Worm (Caenorhabditis elegans) whole organism, L4 larva: ENCODE data around the gene F53F1.3.
A peak's percentile ranks its signal among the peaks of the same experiment; 100 is the strongest.

ENCODE experiments used
- F10B5.3 ChIP-seq: sonication (generic microtip); optimal IDR thresholded peaks from 2 replicates; lab custom pipeline; 2016; ENCODE audit warnings: mild to moderate bottlenecking, missing genetic modification characterization, missing compliant biosample characterization
- F26F4.8 ChIP-seq: fragments of 200-800 bp; sonication (Bioruptor generic); conservative IDR thresholded peaks from 2 replicates; pipeline ENCODE4 v1.3.6; 2022; ENCODE audit warnings: missing genetic modification characterization, missing compliant biosample characterization
- F37D6.2 ChIP-seq: sonication (generic microtip); optimal IDR thresholded peaks from 2 replicates; lab custom pipeline; 2016; ENCODE audit warnings: mild to moderate bottlenecking, missing genetic modification characterization, missing compliant biosample characterization
- T20F7.1 ChIP-seq: fragments of 200-800 bp; sonication (Bioruptor generic); optimal IDR thresholded peaks from 2 replicates; lab custom pipeline; 2018; ENCODE audit warnings: mild to moderate bottlenecking, missing genetic modification characterization, missing compliant biosample characterization
- T26A8.4 ChIP-seq: fragments of 200-800 bp; sonication (Bioruptor generic); IDR thresholded peaks from 2 replicates; pipeline ENCODE4 v1.3.6; 2022; ENCODE audit warnings: missing genetic modification characterization, missing compliant biosample characterization
- ZK546.5 ChIP-seq, 2 experiments: sonication (generic microtip); optimal IDR thresholded peaks; 2 replicates each; lab custom pipeline; 2017; ENCODE audit warnings: missing biosample characterization in 2 of 2, missing genetic modification characterization in 2 of 2
- aha-1 ChIP-seq: fragments of 150-350 bp; peaks from one replicate; lab custom pipeline; 2014; ENCODE audit warnings: missing biosample characterization, missing genetic modification characterization
- attf-4 ChIP-seq: sonication (generic microtip); optimal IDR thresholded peaks from 3 replicates; lab custom pipeline; 2017; ENCODE audit warnings: missing biosample characterization, missing genetic modification characterization
- ceh-28 ChIP-seq: fragments of 150-350 bp; optimal IDR thresholded peaks from 2 replicates; lab custom pipeline; 2014; ENCODE audit warnings: missing biosample characterization, missing genetic modification reagents, missing genetic modification characterization
- ceh-44 ChIP-seq: fragments of 200-800 bp; sonication (Bioruptor generic); IDR thresholded peaks from 2 replicates; pipeline ENCODE4 v1.3.6; 2022; ENCODE audit warnings: missing genetic modification reagents, missing genetic modification characterization, missing compliant biosample characterization
- ceh-82 ChIP-seq: sonication (generic microtip); optimal IDR thresholded peaks from 2 replicates; lab custom pipeline; 2017; ENCODE audit warnings: missing biosample characterization, missing genetic modification characterization
- ces-1 ChIP-seq: fragments of 150-350 bp; sonication (generic microtip); optimal IDR thresholded peaks from 4 replicates; lab custom pipeline; 2014; ENCODE audit warnings: missing biosample characterization, missing genetic modification reagents, missing genetic modification characterization
- daf-12 ChIP-seq: fragments of 150-350 bp; optimal IDR thresholded peaks from 2 replicates; lab custom pipeline; 2014; ENCODE audit warnings: missing biosample characterization, missing genetic modification reagents, missing genetic modification characterization
- dmd-8 ChIP-seq: fragments of 200-800 bp; sonication (Bioruptor generic); IDR thresholded peaks from 2 replicates; pipeline ENCODE4 v1.3.6; 2022; ENCODE audit warnings: missing genetic modification characterization, missing compliant biosample characterization
- egl-27 ChIP-seq: sonication (generic microtip); optimal IDR thresholded peaks from 3 replicates; lab custom pipeline; 2017; ENCODE audit warnings: missing biosample characterization, missing genetic modification reagents, missing genetic modification characterization
- egl-43 ChIP-seq: fragments of 200-800 bp; sonication (Bioruptor generic); IDR thresholded peaks from 2 replicates; pipeline ENCODE4 v1.3.6; 2022; ENCODE audit warnings: missing genetic modification reagents, missing genetic modification characterization, missing compliant biosample characterization
- fkh-10 ChIP-seq: fragments of 150-350 bp; optimal IDR thresholded peaks from 2 replicates; lab custom pipeline; 2014; ENCODE audit warnings: missing biosample characterization, missing genetic modification reagents, missing genetic modification characterization
- fos-1 ChIP-seq: fragments of 150-350 bp; optimal IDR thresholded peaks from 2 replicates; lab custom pipeline; 2014; ENCODE audit warnings: missing biosample characterization, missing genetic modification characterization
- gei-8 ChIP-seq: fragments of 200-800 bp; sonication (Bioruptor generic); optimal IDR thresholded peaks from 2 replicates; lab custom pipeline; 2018; ENCODE audit warnings: mild to moderate bottlenecking, missing genetic modification characterization, missing compliant biosample characterization
- hif-1 ChIP-seq, 2 experiments: sonication (generic microtip); optimal IDR thresholded peaks; 2 replicates each; lab custom pipeline; 2016 to 2017; ENCODE audit warnings: missing compliant biosample characterization in 2 of 2, missing genetic modification characterization in 2 of 2, missing genetic modification reagents in 2 of 2, missing genotype in 2 of 2, mild to moderate bottlenecking in 1 of 2
- hlh-30 ChIP-seq: sonication (generic microtip); optimal IDR thresholded peaks from 2 replicates; lab custom pipeline; 2017; ENCODE audit warnings: antibody characterized with exemption, mild to moderate bottlenecking, missing genetic modification characterization, missing compliant biosample characterization; ENCODE audit not compliant: insufficient read depth
- hmg-1.1 ChIP-seq: fragments of 200-800 bp; sonication (Bioruptor generic); IDR thresholded peaks from 2 replicates; pipeline ENCODE4 v1.3.6; 2022; ENCODE audit warnings: missing genetic modification reagents, missing genetic modification characterization, missing compliant biosample characterization
- lim-7 ChIP-seq: fragments of 200-800 bp; sonication (Bioruptor generic); IDR thresholded peaks from 2 replicates; pipeline ENCODE4 v1.3.6; 2022; ENCODE audit warnings: missing genetic modification characterization, missing compliant biosample characterization
- lin-1 ChIP-seq: fragments of 200-800 bp; sonication (Bioruptor generic); IDR thresholded peaks from 2 replicates; pipeline ENCODE4 v1.3.6; 2022; ENCODE audit warnings: missing genetic modification reagents, missing genetic modification characterization, missing compliant biosample characterization
- lin-29 ChIP-seq: fragments of 200-800 bp; sonication (Bioruptor generic); IDR thresholded peaks from 2 replicates; pipeline ENCODE4 v1.3.6; 2022; ENCODE audit warnings: missing genetic modification reagents, missing genetic modification characterization, missing compliant biosample characterization
- lin-39 ChIP-seq: fragments of 150-350 bp; optimal IDR thresholded peaks from 2 replicates; lab custom pipeline; 2014; ENCODE audit warnings: missing biosample characterization, missing genetic modification reagents, missing genetic modification characterization
- lsy-2 ChIP-seq, 2 experiments: fragments of 150-350 bp in 1 of 2; sonication (generic microtip) in 1 of 2; optimal IDR thresholded peaks; 2 replicates each; lab custom pipeline; 2014 to 2017; ENCODE audit warnings: missing biosample characterization in 2 of 2, missing genetic modification characterization in 2 of 2
- mdt-29 ChIP-seq: fragments of 200-800 bp; sonication (Bioruptor generic); IDR thresholded peaks from 2 replicates; pipeline ENCODE4 v1.3.6; 2022; ENCODE audit warnings: missing genetic modification reagents, missing genetic modification characterization, missing compliant biosample characterization
- mes-2 ChIP-seq: sonication (generic microtip); optimal IDR thresholded peaks from 2 replicates; lab custom pipeline; 2016; ENCODE audit warnings: missing genotype, mild to moderate bottlenecking, missing genetic modification characterization, missing compliant biosample characterization; ENCODE audit not compliant: poor library complexity, severe bottlenecking
- mxl-3 ChIP-seq: fragments of 200-800 bp; sonication (Bioruptor generic); optimal IDR thresholded peaks from 2 replicates; lab custom pipeline; 2018; ENCODE audit warnings: mild to moderate bottlenecking, missing genetic modification characterization, missing compliant biosample characterization
- nhr-237 ChIP-seq: sonication (generic microtip); optimal IDR thresholded peaks from 2 replicates; lab custom pipeline; 2017; ENCODE audit warnings: missing biosample characterization, missing genetic modification characterization
- nhr-28 ChIP-seq: fragments of 150-350 bp; optimal IDR thresholded peaks from 2 replicates; lab custom pipeline; 2014; ENCODE audit warnings: missing biosample characterization, missing genetic modification characterization
- nhr-76 ChIP-seq: fragments of 150-350 bp; optimal IDR thresholded peaks from 2 replicates; lab custom pipeline; 2014; ENCODE audit warnings: missing biosample characterization, missing genetic modification characterization
- nhr-77 ChIP-seq: fragments of 150-350 bp; optimal IDR thresholded peaks from 2 replicates; lab custom pipeline; 2014; ENCODE audit warnings: missing biosample characterization, missing genetic modification characterization
- tra-1 ChIP-seq: fragments of 200-800 bp; sonication (Bioruptor generic); IDR thresholded peaks from 2 replicates; pipeline ENCODE4 v1.3.6; 2022; ENCODE audit warnings: missing genetic modification reagents, missing genetic modification characterization, missing compliant biosample characterization
- unc-62 ChIP-seq, 3 experiments: fragments of 150-350 bp in 1 of 3; sonication (generic microtip); optimal IDR thresholded peaks in 2 of 3; peaks in 1 of 3; 1 replicate in 1 of 3; 2 replicates in 2 of 3; lab custom pipeline; 2014 to 2017; ENCODE audit warnings: missing biosample characterization in 3 of 3, missing genetic modification characterization in 3 of 3, missing genetic modification reagents in 3 of 3, missing genotype in 1 of 3
- zfp-3 ChIP-seq: fragments of 200-800 bp; sonication (Bioruptor generic); conservative IDR thresholded peaks from 2 replicates; pipeline ENCODE4 v1.3.6; 2022; ENCODE audit warnings: missing genetic modification reagents, missing genetic modification characterization, missing compliant biosample characterization
- ztf-11 ChIP-seq: fragments of 150-350 bp; optimal IDR thresholded peaks from 2 replicates; lab custom pipeline; 2014; ENCODE audit warnings: missing biosample characterization, missing genetic modification characterization

Gene F53F1.3

ce11 chrV:13358823-13359592, 49.0 kb upstream of the F53F1.3 start, which contains the start of gene F32H5.3 (continued):
- TF ChIP-seq lin-1 (GFP tag; lab: Robert Waterston, UW) (no peak), nhr-28 (tag; lab: Kevin White, UChicago) (peak; percentile 63), lsy-2 (tag; optimal IDR thresholded peaks at IDR 0.05; lab: Kevin White, UChicago) (peak in 1 of 2 experiments; percentile 37), ZK546.5 (tag; optimal IDR thresholded peaks at IDR 0.05; lab: Kevin White, UChicago) (no peak), hmg-1.1 (no peak), nhr-77 (no peak), attf-4 (tag; lab: Kevin White, UChicago) (no peak), mxl-3 (peak; percentile 35), nhr-76 (tag; lab: Kevin White, UChicago) (no peak), egl-27 (no peak), zfp-3 (no peak), T20F7.1 (GFP tag; lab: Kevin White, UChicago) (no peak), gei-8 (GFP tag; lab: Kevin White, UChicago) (no peak), hif-1 (tag; optimal IDR thresholded peaks at IDR 0.05; lab: Kevin White, UChicago) (no peak)

DNA sequence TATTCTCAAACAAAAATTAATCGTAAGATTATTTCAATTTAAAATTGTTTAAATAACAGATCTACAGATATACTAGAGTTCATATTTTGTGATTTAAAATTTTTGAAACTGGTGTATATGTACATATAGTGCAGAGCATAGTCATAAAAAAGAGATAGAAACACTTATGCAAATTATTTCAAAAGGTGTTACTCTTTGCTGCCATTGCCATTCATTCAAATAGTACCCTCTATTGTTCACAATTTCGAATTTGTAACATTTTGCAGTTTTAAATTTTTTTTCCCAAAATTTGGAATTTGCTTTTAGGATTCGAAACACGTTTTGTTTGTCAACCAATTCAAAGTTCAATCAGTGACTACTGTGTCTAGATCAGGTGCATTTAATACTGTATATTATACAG, 47.8 kb upstream of the F53F1.3 start, which contains the start of gene F32H5.4:
TSS of gene F32H5.4 (plus strand) at position 301 of the 400 bp plus-strand sequence.
- TF ChIP-seq ZK546.5 (tag; optimal IDR thresholded peaks at IDR 0.05; lab: Kevin White, UChicago) (no peak), ceh-82 (tag; lab: Kevin White, UChicago) (no peak), egl-43 (no peak), mdt-29 (GFP tag; lab: Robert Waterston, UW) (no peak), ceh-28 (tag; lab: Kevin White, UChicago) (no peak), egl-27 (no peak), fos-1 (no peak), tra-1 (GFP tag; lab: Robert Waterston, UW) (no peak)
- TF ChIP-seq, all 104 proteins: peak for 0

DNA sequence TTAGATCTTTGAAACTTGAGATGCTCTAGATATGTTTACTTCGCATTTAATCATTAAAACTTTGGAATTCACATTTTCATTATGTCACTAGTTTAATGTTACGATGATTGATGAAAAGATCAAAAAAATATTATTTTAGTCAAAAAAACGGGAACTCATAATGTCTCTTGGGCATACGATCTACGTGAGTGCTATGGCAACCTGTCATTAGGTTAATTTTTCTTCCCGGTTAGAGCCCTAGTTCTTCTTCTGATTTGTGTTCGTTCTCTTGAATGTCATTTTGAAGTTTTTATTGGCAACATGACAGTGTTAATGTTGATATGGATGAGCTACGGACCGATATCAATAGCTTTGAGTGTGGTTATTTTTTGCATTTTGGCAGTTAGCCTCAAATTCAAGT, 44.6 kb upstream of the F53F1.3 start, which contains the start of gene srg-46:
TSS of gene srg-46 (plus strand) at position 301 of the 400 bp plus-strand sequence.
- TF ChIP-seq aha-1 (tag; lab: Kevin White, UChicago) (peak; percentile 31), ces-1 (no peak), hlh-30 (tag; lab: Kevin White, UChicago) (no peak)

ce11 chrV:13364227-13364626, 43.8 kb upstream of the F53F1.3 start:
- TF ChIP-seq unc-62 (GFP tag; optimal IDR thresholded peaks at IDR 0.05 in 1 of 2; lab: Kevin White, UChicago) (peak in 1 of 2 experiments; percentile 92), unc-62 (tag; optimal IDR thresholded peaks at IDR 0.05; lab: Kevin White, UChicago) (no peak), F10B5.3 (no peak)
- TF ChIP-seq, all 104 proteins: peak for 1

DNA sequence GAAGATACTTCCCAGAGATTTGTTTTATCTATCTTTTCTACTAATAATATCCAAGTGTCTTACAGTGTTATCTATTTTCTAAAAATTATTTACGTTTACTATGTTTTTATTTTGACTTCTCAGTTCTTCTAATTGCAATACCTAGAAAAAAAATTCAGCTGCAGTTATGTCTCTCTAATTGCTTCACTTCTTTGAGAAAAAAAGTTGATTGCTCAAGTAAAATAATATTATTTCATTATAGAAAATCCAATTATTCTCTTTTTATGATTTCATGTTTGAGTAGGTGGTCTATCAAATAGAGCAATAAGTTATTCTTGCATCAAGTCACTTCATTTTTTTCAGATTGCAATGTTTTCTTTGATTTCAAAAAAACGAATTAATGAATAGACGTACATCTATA, 41.6 kb upstream of the F53F1.3 start:
- TF ChIP-seq F26F4.8 (GFP tag; lab: Robert Waterston, UW) (no peak), fkh-10 (GFP tag; lab: Kevin White, UChicago) (peak; percentile 37)

DNA sequence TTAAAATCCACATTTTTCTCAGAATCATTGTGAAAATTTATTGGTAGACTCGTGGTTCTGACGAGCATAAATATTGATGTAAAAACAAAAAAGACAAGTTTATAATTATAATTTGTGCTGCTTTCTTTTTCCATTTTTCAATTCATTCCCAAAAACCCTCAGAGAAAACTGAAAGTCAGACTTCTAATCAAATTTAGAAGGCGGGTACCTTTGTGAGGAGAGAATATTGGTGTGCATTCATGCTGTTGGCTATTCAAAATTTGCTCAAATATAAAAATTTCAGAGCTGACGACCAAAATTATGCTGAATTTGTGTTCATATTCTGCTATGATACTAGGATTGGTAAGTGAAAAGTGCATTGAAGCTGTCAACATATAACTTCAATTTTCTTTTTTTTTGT, 41.0 kb upstream of the F53F1.3 start, which contains the start of gene srx-125:
TSS of gene srx-125 (plus strand) at position 301 of the 400 bp plus-strand sequence.
- TF ChIP-seq hmg-1.1 (no peak), unc-62 (GFP tag; optimal IDR thresholded peaks at IDR 0.05 in 1 of 2; lab: Kevin White, UChicago) (peak in 1 of 2 experiments; percentile 46), unc-62 (tag; optimal IDR thresholded peaks at IDR 0.05; lab: Kevin White, UChicago) (no peak)

DNA sequence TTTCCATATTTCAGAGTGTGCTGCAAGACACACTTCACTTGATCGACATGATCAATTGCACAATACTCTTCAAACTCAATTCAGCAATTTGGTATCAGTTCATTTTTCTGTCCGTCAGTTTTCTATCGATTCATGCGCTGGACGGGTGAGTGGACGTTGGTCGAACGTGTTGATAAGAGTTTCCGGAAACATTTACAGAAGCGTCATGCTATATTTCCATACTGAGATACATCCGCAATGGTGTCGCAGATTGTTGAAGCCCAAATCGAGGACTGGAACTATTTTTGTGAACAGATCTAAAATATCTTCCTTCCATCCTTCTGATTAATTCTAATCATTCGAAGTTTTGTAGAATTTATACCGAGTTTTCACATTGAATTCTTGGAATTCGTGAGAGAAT, 38.4 kb upstream of the F53F1.3 start:
- TF ChIP-seq nhr-237 (tag; lab: Kevin White, UChicago) (no peak), nhr-28 (tag; lab: Kevin White, UChicago) (peak; percentile 55), lin-39 (tag; lab: Kevin White, UChicago) (no peak), dmd-8 (no peak), lim-7 (no peak), ZK546.5 (tag; optimal IDR thresholded peaks at IDR 0.05; lab: Kevin White, UChicago) (no peak), daf-12 (no peak), ceh-28 (tag; lab: Kevin White, UChicago) (no peak), ceh-44 (GFP tag; lab: Robert Waterston, UW) (no peak), F10B5.3 (no peak), T26A8.4 (GFP tag; lab: Robert Waterston, UW) (no peak), T20F7.1 (GFP tag; lab: Kevin White, UChicago) (peak; percentile 31), mes-2 (tag; lab: Kevin White, UChicago) (no peak), F37D6.2 (tag; lab: Kevin White, UChicago) (no peak), ztf-11 (tag; lab: Kevin White, UChicago) (no peak), nhr-77 (peak; percentile 62), lin-29 (no peak)
